Fruit fly (Drosophila melanogaster): ENCODE results near the gene CG44002.

Gene CG44002

DNA sequence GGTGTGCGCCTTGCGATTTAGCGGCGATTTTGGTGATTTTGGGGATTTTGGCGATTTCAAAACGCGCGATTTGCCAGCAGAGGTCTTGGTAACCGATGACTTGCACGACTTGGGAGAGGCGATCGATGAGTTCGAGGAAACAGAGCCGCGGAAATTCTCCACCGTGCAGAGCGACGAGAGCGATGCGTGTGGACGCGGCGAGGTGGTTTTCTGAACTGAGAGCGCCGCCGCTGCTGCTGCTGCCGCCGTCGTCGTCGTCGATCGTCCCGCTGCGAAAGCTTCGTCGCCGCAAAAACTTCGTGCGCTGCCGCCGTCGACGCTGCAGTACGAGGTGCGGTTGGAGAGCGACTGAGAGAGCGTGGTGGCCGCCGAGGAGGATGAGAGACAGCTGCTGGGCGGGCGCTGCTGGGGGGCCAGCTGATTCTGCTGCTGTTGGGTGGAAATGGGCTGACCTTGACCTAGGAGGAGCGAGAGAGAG is 46.4 kb downstream of the CG44002 start (continued):
- TF ChIP-seq Scr (GFP tag; IDR thresholded peaks at IDR 0.05; ENCODE audit: partially characterized antibody) (no peak), grn (GFP tag; optimal IDR thresholded peaks at IDR 0.05) (no peak), grau (tag; optimal IDR thresholded peaks at IDR 0.05) (no peak), nau (GFP tag; optimal IDR thresholded peaks at IDR 0.05) (no peak), CG14441 (GFP tag; IDR thresholded peaks at IDR 0.05) (no peak), hbn (GFP tag; IDR thresholded peaks at IDR 0.05; ENCODE audit: partially characterized antibody) (0 out of 2 replicates have a peak, but pooled peaks have one; percentile 15), br (optimal IDR thresholded peaks at IDR 0.05) (no peak), CkIIα-i1 (GFP tag; IDR thresholded peaks at IDR 0.05) (no peak), Aef1 (GFP tag; IDR thresholded peaks at IDR 0.05) (no peak), HLHmδ (GFP tag; optimal IDR thresholded peaks at IDR 0.05) (no peak), CG10462 (GFP tag; optimal IDR thresholded peaks at IDR 0.05) (no peak), CG42726 (GFP tag; IDR thresholded peaks at IDR 0.05; ENCODE audit: partially characterized antibody) (no peak; the same call in 1 of the 2 replicates), ems (GFP tag; optimal IDR thresholded peaks at IDR 0.05) (no peak), pfk (GFP tag; optimal IDR thresholded peaks at IDR 0.05) (no peak), CG17359 (tag; optimal IDR thresholded peaks at IDR 0.05) (no peak), odd (GFP tag; optimal IDR thresholded peaks at IDR 0.05) (no peak), Nf-YC (tag; optimal IDR thresholded peaks at IDR 0.05) (no peak), lilli (GFP tag; optimal IDR thresholded peaks at IDR 0.05) (no peak), Oli (tag; optimal IDR thresholded peaks at IDR 0.05) (no peak), maf-S (GFP tag; optimal IDR thresholded peaks at IDR 0.05) (no peak), HLH3B (GFP tag; IDR thresholded peaks at IDR 0.05) (no peak), CG7786 (GFP tag; optimal IDR thresholded peaks at IDR 0.05) (no peak), CG18599 (GFP tag; optimal IDR thresholded peaks at IDR 0.05) (no peak), row (GFP tag; IDR thresholded peaks at IDR 0.05) (no peak), gce (GFP tag; IDR thresholded peaks at IDR 0.05) (no peak), caup (GFP tag; optimal IDR thresholded peaks at IDR 0.05; ENCODE audit: severe bottlenecking) (no peak), CG10654 (GFP tag; optimal IDR thresholded peaks at IDR 0.05) (no peak), al (GFP tag; IDR thresholded peaks at IDR 0.05) (no peak), fd64A (GFP tag; optimal IDR thresholded peaks at IDR 0.05) (no peak), hb (GFP tag; IDR thresholded peaks at IDR 0.05; ENCODE audit: partially characterized antibody) (no peak), unc-4 (GFP tag; IDR thresholded peaks at IDR 0.05; ENCODE audit: partially characterized antibody) (peak; percentile 30; the same call in 1 of the 2 replicates), zfh1 (GFP tag; IDR thresholded peaks at IDR 0.05) (no peak), CG17385 (GFP tag; optimal IDR thresholded peaks at IDR 0.05) (no peak), wdn (GFP tag; IDR thresholded peaks at IDR 0.05) (no peak), CG17186 (GFP tag; optimal IDR thresholded peaks at IDR 0.05) (no peak), pum (GFP tag; optimal IDR thresholded peaks at IDR 0.05) (no peak), CG31365 (tag; optimal IDR thresholded peaks at IDR 0.05) (no peak), nerfin-2 (GFP tag; IDR thresholded peaks at IDR 0.05; ENCODE audit: partially characterized antibody) (no peak), ara (GFP tag; IDR thresholded peaks at IDR 0.05) (no peak), Hand (GFP tag; optimal IDR thresholded peaks at IDR 0.05) (no peak), CG6813 (GFP tag; optimal IDR thresholded peaks at IDR 0.05) (no peak), ham (GFP tag; IDR thresholded peaks at IDR 0.05) (no peak), Atf-2 (GFP tag; optimal IDR thresholded peaks at IDR 0.05) (no peak), hth (optimal IDR thresholded peaks at IDR 0.05) (no peak), Med (GFP tag) (peak; percentile 79), bab2 (GFP tag; optimal IDR thresholded peaks at IDR 0.05) (no peak), ro (GFP tag; IDR thresholded peaks at IDR 0.05) (no peak), bowl (GFP tag; IDR thresholded peaks at IDR 0.05) (no peak), CG7928 (GFP tag; optimal IDR thresholded peaks at IDR 0.05) (no peak), Oaz (GFP tag; IDR thresholded peaks at IDR 0.05) (no peak), trh (GFP tag; optimal IDR thresholded peaks at IDR 0.05) (no peak), knrl (GFP tag; IDR thresholded peaks at IDR 0.05; ENCODE audit: partially characterized antibody) (no peak)
